Worm (Caenorhabditis elegans): ENCODE measurements around the gene chil-8.

DNA sequence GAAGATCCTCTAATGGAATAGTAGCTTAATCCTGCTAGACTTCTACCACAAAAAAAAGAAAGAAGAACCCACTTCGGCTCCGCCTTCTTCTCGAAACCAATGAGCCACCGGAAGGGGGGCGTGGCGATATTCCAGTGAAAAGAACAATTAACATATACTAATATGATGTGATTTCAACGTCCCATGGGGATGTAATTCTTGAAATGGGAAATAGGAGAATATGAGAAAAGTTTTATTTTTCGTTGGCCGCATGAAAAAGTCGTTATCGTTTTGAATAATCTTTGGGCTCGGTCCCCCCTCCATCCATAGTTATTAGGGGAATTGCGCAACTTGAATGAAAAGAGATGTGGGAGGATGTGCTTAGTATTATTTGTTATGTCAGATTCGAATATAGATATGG is 27.4 kb upstream of the chil-8 start, which contains the start of gene unc-4:
- TF ChIP-seq pha-4 (tag; optimal IDR thresholded peaks at IDR 0.05), result no peak
- TF ChIP-seq lin-13 (tag; optimal IDR thresholded peaks at IDR 0.05), result no peak
- TF ChIP-seq nhr-76 (tag; optimal IDR thresholded peaks at IDR 0.05), result no peak
- TF ChIP-seq unc-62 (GFP tag; optimal IDR thresholded peaks at IDR 0.05), result no peak
- TF ChIP-seq snpc-4 (tag; optimal IDR thresholded peaks at IDR 0.05), result no peak
- no peak for TF ChIP-seq lsy-2 (tag; optimal IDR thresholded peaks at IDR 0.05)
- no peak for TF ChIP-seq elt-1 (tag; optimal IDR thresholded peaks at IDR 0.05; ENCODE audit: borderline replicate concordance, insufficient read depth)
- TF ChIP-seq blmp-1 (tag; optimal IDR thresholded peaks at IDR 0.05), result no peak
- TF ChIP-seq unc-39 (tag; optimal IDR thresholded peaks at IDR 0.05), result no peak
- no peak for TF ChIP-seq nhr-237 (tag; optimal IDR thresholded peaks at IDR 0.05)

All from whole organism, mixed stage, embryonic.